Fruit fly (Drosophila melanogaster) whole organism, prepupa: ENCODE data around the gene Jarid2.

Experiments used
- CG10669 ChIP-seq: fragments of 200-800 bp; sonication (Bioruptor generic); optimal IDR thresholded peaks from 3 replicates; lab custom pipeline; 2018; ENCODE audit warnings: missing biosample characterization, mild to moderate bottlenecking, missing genetic modification characterization, moderate library complexity
- dac ChIP-seq: fragments of 200-800 bp; sonication (Bioruptor generic); optimal IDR thresholded peaks from 2 replicates; lab custom pipeline; 2017; ENCODE audit warnings: missing biosample characterization, mild to moderate bottlenecking, missing genetic modification characterization
- dsx ChIP-seq: fragments of 200-800 bp; optimal IDR thresholded peaks from 3 replicates; lab custom pipeline; 2019; ENCODE audit warnings: missing biosample characterization, mild to moderate bottlenecking, missing genetic modification characterization, moderate library complexity; ENCODE audit not compliant: poor library complexity, severe bottlenecking

DNA sequence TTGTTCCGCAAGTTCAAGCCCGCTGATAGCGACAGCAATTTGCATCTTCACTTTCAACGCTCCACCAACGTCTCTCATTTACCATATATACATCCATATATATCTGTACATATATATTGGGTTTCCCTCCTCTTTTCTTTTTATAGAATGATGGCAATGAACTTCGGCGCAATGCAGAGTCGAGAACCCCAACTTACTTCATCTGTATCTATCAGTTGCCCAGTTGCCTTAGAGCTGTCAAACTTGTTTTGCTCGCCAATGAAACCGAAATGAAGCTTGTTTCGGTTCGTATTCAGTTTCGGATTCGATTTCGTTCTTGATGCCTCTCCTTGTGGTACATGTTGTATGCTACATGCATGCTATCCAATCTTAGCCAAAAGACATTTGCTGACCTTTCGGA is 52.0 kb downstream of the Jarid2 start, which contains the start of gene Or67a:
- no peak for TF ChIP-seq dsx (GFP tag; lab: Kevin White, UChicago)
- TF ChIP-seq CG10669 (GFP tag; lab: Kevin White, UChicago), result no peak
- no peak for TF ChIP-seq dac
